Worm (Caenorhabditis elegans) whole organism, early embryonic: ENCODE results near the gene alh-2.

ENCODE experiments used
- ama-1 ChIP-seq: fragments of 150-350 bp; optimal IDR thresholded peaks from 2 replicates; lab custom pipeline; 2014
- ceh-13 ChIP-seq: fragments of 200-800 bp; sonication (Bioruptor generic); optimal IDR thresholded peaks from 2 replicates; lab custom pipeline; 2018; ENCODE audit warnings: mild to moderate bottlenecking, missing genetic modification characterization, missing compliant biosample characterization
- ceh-36 ChIP-seq: sonication (generic microtip); optimal IDR thresholded peaks from 2 replicates; lab custom pipeline; 2016; ENCODE audit warnings: missing genetic modification characterization, inconsistent platforms, missing compliant biosample characterization
- flt-1 ChIP-seq: fragments of 200-800 bp; sonication (Bioruptor generic); IDR thresholded peaks from 2 replicates; pipeline ENCODE4 v1.3.6; 2022; ENCODE audit warnings: missing genetic modification characterization, missing compliant biosample characterization
- hmbx-1 ChIP-seq: sonication (generic microtip); optimal IDR thresholded peaks from 2 replicates; lab custom pipeline; 2016; ENCODE audit warnings: mild to moderate bottlenecking, missing genetic modification characterization, missing compliant biosample characterization
- hmg-4 ChIP-seq: fragments of 200-800 bp; sonication (Bioruptor generic); optimal IDR thresholded peaks from 2 replicates; lab custom pipeline; 2018; ENCODE audit warnings: mild to moderate bottlenecking, missing genetic modification characterization, missing compliant biosample characterization
- sea-1 ChIP-seq: fragments of 200-800 bp; sonication (Bioruptor generic); conservative IDR thresholded peaks from 2 replicates; pipeline ENCODE4 v1.3.6; 2022; ENCODE audit warnings: missing genetic modification characterization, missing compliant biosample characterization
- tbx-11 ChIP-seq: fragments of 200-800 bp; sonication (Bioruptor generic); IDR thresholded peaks from 2 replicates; pipeline ENCODE4 v1.3.6; 2022; ENCODE audit warnings: missing genetic modification characterization, missing compliant biosample characterization
- tbx-37 ChIP-seq: fragments of 200-800 bp; sonication (Bioruptor generic); conservative IDR thresholded peaks from 2 replicates; pipeline ENCODE4 v1.3.6; 2022; ENCODE audit warnings: missing genetic modification reagents, missing genetic modification characterization, missing compliant biosample characterization

ce11 chrV:1640008-1640407, 4.0 kb upstream of the alh-2 start, which contains the start of gene str-221:
- TF ChIP-seq tbx-37 (GFP tag; lab: Robert Waterston, UW): no peak
- no peak for TF ChIP-seq ama-1 (lab: Kevin White, UChicago)
- no peak for TF ChIP-seq flt-1
- no peak for TF ChIP-seq tbx-11 (GFP tag; lab: Robert Waterston, UW)
- no peak for TF ChIP-seq ceh-36 (tag; lab: Kevin White, UChicago)
- no peak for TF ChIP-seq hmbx-1 (tag; lab: Kevin White, UChicago)
- no peak for TF ChIP-seq sea-1
- no peak for TF ChIP-seq hmg-4 (GFP tag; lab: Kevin White, UChicago)
- no peak for TF ChIP-seq ceh-13 (GFP tag; lab: Kevin White, UChicago)
